Worm (Caenorhabditis elegans) whole organism, L2 larva: ENCODE results near the gene Y38H6C.25.

Source experiments
- R02D3.7 ChIP-seq: fragments of 150-350 bp; optimal IDR thresholded peaks from 2 replicates; lab custom pipeline; 2014; ENCODE audit warnings: missing biosample characterization, missing genetic modification characterization
- blmp-1 ChIP-seq: sonication (generic microtip); optimal IDR thresholded peaks from 2 replicates; lab custom pipeline; 2017; ENCODE audit warnings: missing genetic modification characterization, mild to moderate bottlenecking, missing compliant biosample characterization, antibody characterized with exemption, moderate library complexity; ENCODE audit not compliant: insufficient read depth
- elt-3 ChIP-seq: sonication (generic microtip); optimal IDR thresholded peaks from 2 replicates; lab custom pipeline; 2017; ENCODE audit warnings: missing biosample characterization, missing genetic modification characterization
- gmeb-1 ChIP-seq: fragments of 150-350 bp; optimal IDR thresholded peaks from 2 replicates; lab custom pipeline; 2014; ENCODE audit warnings: missing biosample characterization, missing genetic modification characterization
- nhr-23 ChIP-seq: fragments of 150-350 bp; optimal IDR thresholded peaks from 2 replicates; lab custom pipeline; 2014; ENCODE audit warnings: missing biosample characterization, missing genetic modification reagents, missing genetic modification characterization
- snpc-4 ChIP-seq: fragments of 150-350 bp; optimal IDR thresholded peaks from 2 replicates; lab custom pipeline; 2014; ENCODE audit warnings: missing biosample characterization, missing genetic modification characterization
- unc-62 ChIP-seq: fragments of 150-350 bp; optimal IDR thresholded peaks from 2 replicates; lab custom pipeline; 2014; ENCODE audit warnings: missing biosample characterization, missing genetic modification reagents, missing genetic modification characterization

ce11 chrV:20539055-20539454, 20.0 kb downstream of the Y38H6C.25 start, which contains the start of gene Y38H6C.16:
- TF ChIP-seq R02D3.7 (tag; lab: Kevin White, UChicago): no peak
- no peak for TF ChIP-seq nhr-23 (tag; lab: Kevin White, UChicago)
- TF ChIP-seq unc-62 (GFP tag; lab: Kevin White, UChicago): no peak
- TF ChIP-seq snpc-4: no peak
- TF ChIP-seq blmp-1 (tag; lab: Kevin White, UChicago): no peak
- no peak for TF ChIP-seq elt-3 (tag; lab: Kevin White, UChicago)
- TF ChIP-seq gmeb-1 (tag; lab: Kevin White, UChicago): no peak
